Fruit fly (Drosophila melanogaster) whole organism, embryonic: ENCODE data around the gene Crys.

Source experiments
- B-H1 ChIP-seq: fragments of 200-800 bp; sonication (Bioruptor generic); IDR thresholded peaks from 3 replicates; pipeline ENCODE4 v1.3.6; 2022; ENCODE audit warnings: missing biosample characterization, missing genetic modification characterization
- CG10274 ChIP-seq: fragments of 200-800 bp; sonication (Bioruptor generic); optimal IDR thresholded peaks from 3 replicates; lab custom pipeline; 2017; ENCODE audit warnings: missing biosample characterization, mild to moderate bottlenecking, missing genetic modification characterization
- CG10543 ChIP-seq: fragments of 200-800 bp; sonication (Bioruptor generic); optimal IDR thresholded peaks from 3 replicates; lab custom pipeline; 2017; ENCODE audit warnings: missing biosample characterization, mild to moderate bottlenecking, missing genetic modification characterization, moderate library complexity
- CG10979 ChIP-seq: fragments of 200-800 bp; sonication (Bioruptor generic); optimal IDR thresholded peaks from 2 replicates; lab custom pipeline; 2018; ENCODE audit warnings: missing biosample characterization, mild to moderate bottlenecking, missing genetic modification characterization, moderate library complexity
- CG11456 ChIP-seq: fragments of 200-800 bp; sonication (Bioruptor generic); IDR thresholded peaks from 3 replicates; pipeline ENCODE4 v1.3.6; 2022; ENCODE audit warnings: missing biosample characterization, missing genetic modification characterization
- CG11695 ChIP-seq: fragments of 200-800 bp; sonication (Bioruptor generic); IDR thresholded peaks from 3 replicates; pipeline ENCODE4 v1.3.6; 2022; ENCODE audit warnings: missing biosample characterization, missing genetic modification characterization
- CG14050 ChIP-seq: fragments of 200-800 bp; sonication (Bioruptor generic); IDR thresholded peaks from 3 replicates; pipeline ENCODE4 v1.3.6; 2022; ENCODE audit warnings: missing biosample characterization, missing genetic modification characterization
- CG15601 ChIP-seq: fragments of 200-800 bp; sonication (Bioruptor generic); optimal IDR thresholded peaks from 3 replicates; lab custom pipeline; 2019; ENCODE audit warnings: missing biosample characterization, mild to moderate bottlenecking, missing genetic modification characterization, moderate library complexity
- CG1647 ChIP-seq: fragments of 200-800 bp; sonication (Bioruptor generic); optimal IDR thresholded peaks from 3 replicates; lab custom pipeline; 2016; ENCODE audit warnings: missing biosample characterization, missing genetic modification characterization
- CG17328 ChIP-seq: fragments of 200-800 bp; sonication (Bioruptor generic); IDR thresholded peaks from 2 replicates; pipeline ENCODE4 v1.3.6; 2022; ENCODE audit warnings: missing biosample characterization, missing genetic modification characterization
- CG18619 ChIP-seq: fragments of 200-800 bp; sonication (Bioruptor generic); optimal IDR thresholded peaks from 3 replicates; lab custom pipeline; 2017; ENCODE audit warnings: missing biosample characterization, mild to moderate bottlenecking, missing genetic modification characterization
- CG2202 ChIP-seq: fragments of 200-800 bp; sonication (Bioruptor generic); optimal IDR thresholded peaks from 2 replicates; lab custom pipeline; 2018; ENCODE audit warnings: missing biosample characterization, mild to moderate bottlenecking, missing genetic modification characterization
- CG2712 ChIP-seq: fragments of 200-800 bp; optimal IDR thresholded peaks from 3 replicates; lab custom pipeline; 2019; ENCODE audit warnings: missing biosample characterization, mild to moderate bottlenecking, missing genetic modification characterization, moderate library complexity
- CG6765 ChIP-seq: fragments of 200-800 bp; sonication (Bioruptor generic); optimal IDR thresholded peaks from 3 replicates; lab custom pipeline; 2017; ENCODE audit warnings: missing biosample characterization, mild to moderate bottlenecking, missing genetic modification characterization
- CG7928 ChIP-seq: fragments of 200-800 bp; sonication (Bioruptor generic); optimal IDR thresholded peaks from 2 replicates; lab custom pipeline; 2017; ENCODE audit warnings: missing biosample characterization, mild to moderate bottlenecking, missing genetic modification characterization
- CG8388 ChIP-seq: fragments of 200-800 bp; sonication (Bioruptor generic); optimal IDR thresholded peaks from 2 replicates; lab custom pipeline; 2019; ENCODE audit warnings: missing biosample characterization, mild to moderate bottlenecking, missing genetic modification characterization, moderate library complexity
- CG8765 ChIP-seq: fragments of 200-800 bp; sonication (Bioruptor generic); IDR thresholded peaks from 2 replicates; pipeline ENCODE4 v1.3.6; 2022; ENCODE audit warnings: missing biosample characterization, missing genetic modification characterization
- CG8944 ChIP-seq: fragments of 200-800 bp; sonication (Bioruptor generic); optimal IDR thresholded peaks from 3 replicates; lab custom pipeline; 2016; ENCODE audit warnings: missing biosample characterization, missing genetic modification characterization
- CTCF ChIP-seq: fragments of 200-800 bp; sonication (Bioruptor generic); optimal IDR thresholded peaks from 2 replicates; lab custom pipeline; 2017; ENCODE audit warnings: missing biosample characterization, mild to moderate bottlenecking, missing genetic modification characterization, moderate library complexity
- CrebB ChIP-seq: fragments of 200-800 bp; sonication (Bioruptor generic); optimal IDR thresholded peaks from 3 replicates; lab custom pipeline; 2018; ENCODE audit warnings: missing biosample characterization, mild to moderate bottlenecking, missing genetic modification characterization
- Elba2 ChIP-seq: fragments of 200-800 bp; sonication (Bioruptor generic); optimal IDR thresholded peaks from 3 replicates; lab custom pipeline; 2016; ENCODE audit warnings: missing biosample characterization, missing genetic modification characterization
- Hr51 ChIP-seq, 2 experiments: fragments of 200-800 bp; sonication (Bioruptor generic); optimal IDR thresholded peaks; 2 replicates in 1 of 2; 3 replicates in 1 of 2; lab custom pipeline; 2016 to 2018; ENCODE audit warnings: missing biosample characterization in 2 of 2, missing genetic modification characterization in 2 of 2, mild to moderate bottlenecking in 1 of 2, moderate library complexity in 1 of 2
- MESR4 ChIP-seq: fragments of 200-800 bp; sonication (Bioruptor generic); optimal IDR thresholded peaks from 2 replicates; lab custom pipeline; 2018; ENCODE audit warnings: missing biosample characterization, mild to moderate bottlenecking, missing genetic modification characterization, moderate library complexity
- Mad ChIP-seq: fragments of 200-800 bp; sonication (Bioruptor generic); optimal IDR thresholded peaks from 2 replicates; lab custom pipeline; 2016; ENCODE audit warnings: missing biosample characterization, missing genetic modification characterization
- NfI ChIP-seq: fragments of 200-800 bp; sonication (Bioruptor generic); optimal IDR thresholded peaks from 3 replicates; lab custom pipeline; 2018; ENCODE audit warnings: missing biosample characterization, mild to moderate bottlenecking, missing genetic modification characterization, moderate library complexity
- Scr ChIP-seq: fragments of 200-800 bp; sonication (Bioruptor generic); IDR thresholded peaks from 2 replicates; pipeline ENCODE4 v1.3.6; 2022; ENCODE audit warnings: missing biosample characterization, missing genetic modification characterization; ENCODE audit not compliant: partially characterized antibody
- Side ChIP-seq: fragments of 200-800 bp; sonication (Bioruptor generic); optimal IDR thresholded peaks from 2 replicates; lab custom pipeline; 2016; ENCODE audit warnings: missing biosample characterization, missing genetic modification characterization
- Sin3A ChIP-seq: fragments of >200 bp; optimal IDR thresholded peaks from 2 replicates; lab custom pipeline; 2018
- Sox100B ChIP-seq: fragments of 200-800 bp; sonication (Bioruptor generic); optimal IDR thresholded peaks from 3 replicates; lab custom pipeline; 2018; ENCODE audit warnings: missing biosample characterization, mild to moderate bottlenecking, missing genetic modification characterization
- ap ChIP-seq: fragments of 200-800 bp; sonication (Bioruptor generic); IDR thresholded peaks from 2 replicates; pipeline ENCODE4 v1.3.6; 2022; ENCODE audit warnings: missing biosample characterization, missing genetic modification characterization
- ash1 ChIP-seq: fragments of 200-800 bp; sonication (Bioruptor generic); optimal IDR thresholded peaks from 2 replicates; lab custom pipeline; 2018; ENCODE audit warnings: missing biosample characterization, mild to moderate bottlenecking, missing genetic modification characterization
- bbx ChIP-seq: fragments of 200-800 bp; sonication (Bioruptor generic); IDR thresholded peaks from 2 replicates; pipeline ENCODE4 v1.3.6; 2022; ENCODE audit warnings: missing biosample characterization, missing genetic modification characterization; ENCODE audit not compliant: partially characterized antibody
- bigmax ChIP-seq: fragments of 200-800 bp; sonication (Bioruptor generic); optimal IDR thresholded peaks from 2 replicates; lab custom pipeline; 2018; ENCODE audit warnings: missing biosample characterization, mild to moderate bottlenecking, missing genetic modification characterization
- en ChIP-seq: fragments of 200-800 bp; sonication (Bioruptor generic); optimal IDR thresholded peaks from 2 replicates; lab custom pipeline; 2016; ENCODE audit warnings: missing biosample characterization, missing genetic modification characterization
- esg ChIP-seq: fragments of 200-800 bp; sonication (Bioruptor generic); conservative IDR thresholded peaks from 2 replicates; pipeline ENCODE4 v1.3.6; 2022; ENCODE audit warnings: missing biosample characterization, missing genetic modification characterization
- fd96Cb ChIP-seq: fragments of 200-800 bp; sonication (Bioruptor generic); optimal IDR thresholded peaks from 2 replicates; lab custom pipeline; 2018; ENCODE audit warnings: missing biosample characterization, mild to moderate bottlenecking, missing genetic modification characterization, moderate library complexity
- gce ChIP-seq: fragments of 200-800 bp; sonication (Bioruptor generic); IDR thresholded peaks from 3 replicates; pipeline ENCODE4 v1.3.6; 2022; ENCODE audit warnings: missing biosample characterization, missing genetic modification characterization
- hbn ChIP-seq: fragments of 200-800 bp; sonication (Bioruptor generic); IDR thresholded peaks from 2 replicates; pipeline ENCODE4 v1.3.6; 2022; ENCODE audit warnings: missing biosample characterization, missing genetic modification characterization; ENCODE audit not compliant: partially characterized antibody
- jigr1 ChIP-seq: fragments of 200-800 bp; sonication (Bioruptor generic); IDR thresholded peaks from 3 replicates; pipeline ENCODE4 v1.3.6; 2022; ENCODE audit warnings: missing biosample characterization, missing genetic modification characterization
- row ChIP-seq: fragments of 200-800 bp; sonication (Bioruptor generic); IDR thresholded peaks from 3 replicates; pipeline ENCODE4 v1.3.6; 2022; ENCODE audit warnings: missing biosample characterization, missing genetic modification characterization
- sim ChIP-seq: fragments of 200-800 bp; sonication (Bioruptor generic); IDR thresholded peaks from 2 replicates; pipeline ENCODE4 v1.3.6; 2022; ENCODE audit warnings: missing biosample characterization, missing genetic modification characterization
- sima ChIP-seq: fragments of 200-800 bp; sonication (Bioruptor generic); optimal IDR thresholded peaks from 2 replicates; lab custom pipeline; 2016; ENCODE audit warnings: missing biosample characterization, missing genetic modification characterization
- sisA ChIP-seq: fragments of 200-800 bp; sonication (Bioruptor generic); IDR thresholded peaks from 2 replicates; pipeline ENCODE4 v1.3.6; 2022; ENCODE audit warnings: missing biosample characterization, missing genetic modification characterization
- slbo ChIP-seq: fragments of 200-800 bp; sonication (Bioruptor generic); IDR thresholded peaks from 2 replicates; pipeline ENCODE4 v1.3.6; 2022; ENCODE audit warnings: missing biosample characterization, missing genetic modification characterization
- sqz ChIP-seq: fragments of 200-800 bp; sonication (Bioruptor generic); optimal IDR thresholded peaks from 3 replicates; lab custom pipeline; 2018; ENCODE audit warnings: missing biosample characterization, mild to moderate bottlenecking, missing genetic modification characterization
- trem ChIP-seq: fragments of 200-800 bp; optimal IDR thresholded peaks from 3 replicates; lab custom pipeline; 2019; ENCODE audit warnings: missing biosample characterization, mild to moderate bottlenecking, missing genetic modification characterization, moderate library complexity
- twi ChIP-seq: fragments of 200-800 bp; optimal IDR thresholded peaks from 2 replicates; lab custom pipeline; 2019; ENCODE audit warnings: missing biosample characterization, mild to moderate bottlenecking, missing genetic modification characterization, moderate library complexity
- unpg ChIP-seq: fragments of 200-800 bp; sonication (Bioruptor generic); optimal IDR thresholded peaks from 3 replicates; lab custom pipeline; 2018; ENCODE audit warnings: missing biosample characterization, mild to moderate bottlenecking, missing genetic modification characterization, moderate library complexity
- usp ChIP-seq: fragments of >200 bp; optimal IDR thresholded peaks from 2 replicates; lab custom pipeline; 2017; ENCODE audit warnings: missing biosample characterization, missing genetic modification characterization
- vfl ChIP-seq: fragments of 200-800 bp; sonication (Bioruptor generic); optimal IDR thresholded peaks from 2 replicates; lab custom pipeline; 2016; ENCODE audit warnings: missing biosample characterization, missing genetic modification characterization
- yki ChIP-seq: fragments of >200 bp; optimal IDR thresholded peaks from 3 replicates; lab custom pipeline; 2018
- zfh2 ChIP-seq: fragments of 200-800 bp; sonication (Bioruptor generic); optimal IDR thresholded peaks from 2 replicates; lab custom pipeline; 2016; ENCODE audit warnings: missing biosample characterization, missing genetic modification characterization

Crys gene

DNA sequence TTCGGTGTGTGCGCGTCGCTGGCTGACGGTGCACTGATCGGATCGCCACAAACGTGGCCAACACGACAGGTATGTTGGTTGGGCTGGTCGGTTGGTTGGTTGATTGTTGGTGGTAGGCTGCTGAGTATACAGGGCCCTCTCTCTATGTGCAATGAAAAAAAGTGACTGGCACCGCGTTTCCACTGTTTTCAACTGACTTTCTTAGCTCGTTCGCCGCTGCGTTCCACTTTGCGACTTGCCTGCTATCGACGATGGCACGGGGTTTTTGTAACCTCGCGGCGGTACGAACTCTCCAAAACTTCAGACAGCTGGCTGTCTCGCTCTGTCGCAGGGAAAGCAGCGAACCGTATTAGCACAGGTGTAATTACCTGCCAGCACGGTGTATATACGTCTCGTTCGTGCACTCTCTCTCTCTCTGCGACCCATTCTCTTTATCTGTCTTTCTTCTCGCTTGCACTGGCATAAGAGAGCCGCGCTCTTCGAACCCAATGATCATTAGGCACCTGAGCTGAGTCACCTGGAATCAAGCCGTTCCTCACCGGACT lies 27.0 kb downstream of the Crys start (continued):
- TF ChIP-seq hbn = no peak
- TF ChIP-seq CG2202 (tag; lab: Kevin White, UChicago) = no peak
- TF ChIP-seq bbx (GFP tag; lab: Robert Waterston, UW) = peak; percentile 57
- no peak for TF ChIP-seq vfl (GFP tag; lab: Kevin White, UChicago)
- TF ChIP-seq ash1 (GFP tag; lab: Kevin White, UChicago) = no peak
- TF ChIP-seq fd96Cb = no peak
- 0 out of 2 replicates have a peak, but pooled peaks have one; percentile 22 for TF ChIP-seq esg (GFP tag; lab: Robert Waterston, UW)
- TF ChIP-seq CG1647 (GFP tag; lab: Kevin White, UChicago) = peak; percentile 58
- TF ChIP-seq en (GFP tag; lab: Kevin White, UChicago) = no peak
- peak; percentile 59 for TF ChIP-seq slbo (GFP tag; lab: Robert Waterston, UW)
- peak; percentile 45 for TF ChIP-seq Scr (GFP tag; lab: Robert Waterston, UW)
- TF ChIP-seq CG8944 (GFP tag; lab: Kevin White, UChicago) = no peak
- TF ChIP-seq twi = no peak
- peak; percentile 61 for TF ChIP-seq CG15601
- TF ChIP-seq CG8388 (GFP tag; lab: Kevin White, UChicago) = no peak
- TF ChIP-seq Side (GFP tag; lab: Kevin White, UChicago) = peak; percentile 25
- TF ChIP-seq sqz (GFP tag; lab: Kevin White, UChicago) = no peak
- no peak for TF ChIP-seq B-H1
- no peak for TF ChIP-seq Sox100B
- no peak for TF ChIP-seq usp (GFP tag; lab: Kevin White, UChicago)
- TF ChIP-seq Elba2 (GFP tag; lab: Kevin White, UChicago) = no peak
- no peak for TF ChIP-seq Mad
- no peak for TF ChIP-seq CG17328
- TF ChIP-seq CrebB (tag; lab: Kevin White, UChicago) = peak; percentile 22
- TF ChIP-seq jigr1 (GFP tag; lab: Robert Waterston, UW) = no peak
- peak; percentile 22; the same call in 1 of the 2 replicates for TF ChIP-seq sim
- peak; percentile 49 for TF ChIP-seq yki (lab: Kevin White, UChicago)
- TF ChIP-seq MESR4 (GFP tag; lab: Kevin White, UChicago) = no peak
- TF ChIP-seq trem = no peak
- no peak for TF ChIP-seq CG10979 (tag; lab: Kevin White, UChicago)
- no peak for TF ChIP-seq CG18619 (GFP tag; lab: Kevin White, UChicago)
- TF ChIP-seq sima = no peak
- TF ChIP-seq CG11695 (GFP tag; lab: Robert Waterston, UW) = peak; percentile 32; the same call in 1 of the 3 replicates
- TF ChIP-seq NfI = no peak
- no peak for TF ChIP-seq bigmax (GFP tag; lab: Kevin White, UChicago)
- TF ChIP-seq zfh2 (GFP tag; lab: Kevin White, UChicago) = no peak
- no peak for TF ChIP-seq CTCF (GFP tag; lab: Kevin White, UChicago)
- TF ChIP-seq CG8765 (GFP tag; lab: Robert Waterston, UW) = no peak
- peak in 1 of 2 experiments; percentile 43 for TF ChIP-seq Hr51 (GFP tag; optimal IDR thresholded peaks at IDR 0.05; lab: Kevin White, UChicago)
- peak; percentile 81 for TF ChIP-seq CG10543 (GFP tag; lab: Kevin White, UChicago)
- no peak for TF ChIP-seq Sin3A (lab: Kevin White, UChicago)
- TF ChIP-seq ap = no peak
- TF ChIP-seq CG7928 (GFP tag; lab: Kevin White, UChicago) = no peak
- TF ChIP-seq CG6765 = no peak
- no peak for TF ChIP-seq CG10274 (GFP tag; lab: Kevin White, UChicago)
- TF ChIP-seq gce (GFP tag; lab: Robert Waterston, UW) = no peak
- TF ChIP-seq CG2712 (tag; lab: Kevin White, UChicago) = peak; percentile 34
- no peak for TF ChIP-seq sisA (GFP tag; lab: Robert Waterston, UW)
- TF ChIP-seq unpg = peak; percentile 30
- TF ChIP-seq CG11456 (GFP tag; lab: Robert Waterston, UW) = 0 out of 3 replicates have a peak, but pooled peaks have one; percentile 51
- peak; percentile 40; the same call in 2 of the 3 replicates for TF ChIP-seq row (GFP tag; lab: Robert Waterston, UW)
- TF ChIP-seq CG14050 (GFP tag; lab: Robert Waterston, UW) = no peak
